Worm (Caenorhabditis elegans): ENCODE results near the gene sym-1.

sym-1 gene

ce11 chrX:14581429-14581828 lies at the start of gene sym-1:
Gene sym-1, plus strand, starts transcription at chrX:14581622.
- no peak for TF ChIP-seq unc-62 (GFP tag; optimal IDR thresholded peaks at IDR 0.05)

DNA sequence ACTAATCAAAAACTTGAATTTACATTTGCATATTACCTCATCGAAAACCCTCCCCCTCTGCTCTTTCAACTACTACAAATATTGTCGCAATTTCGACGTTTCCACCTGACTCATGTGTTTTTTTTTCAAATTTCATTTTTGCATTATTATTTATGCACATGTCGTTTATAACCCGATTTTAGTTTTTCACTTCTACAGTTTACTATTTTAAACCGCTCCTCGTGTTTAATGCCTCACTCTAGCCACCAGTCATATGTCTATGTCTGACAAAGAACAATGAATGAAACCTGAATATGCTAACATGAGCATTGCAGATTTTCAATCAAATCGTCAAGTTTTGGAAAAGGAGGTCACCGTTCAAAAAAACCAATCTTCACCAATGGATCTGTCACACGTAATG lies 47.3 kb upstream of the sym-1 start, which contains the start of gene T24C2.5:
TSS of gene T24C2.5 (plus strand) at position 301 of the 400 bp plus-strand sequence.
- TF ChIP-seq unc-62 (GFP tag; optimal IDR thresholded peaks at IDR 0.05): no peak

DNA sequence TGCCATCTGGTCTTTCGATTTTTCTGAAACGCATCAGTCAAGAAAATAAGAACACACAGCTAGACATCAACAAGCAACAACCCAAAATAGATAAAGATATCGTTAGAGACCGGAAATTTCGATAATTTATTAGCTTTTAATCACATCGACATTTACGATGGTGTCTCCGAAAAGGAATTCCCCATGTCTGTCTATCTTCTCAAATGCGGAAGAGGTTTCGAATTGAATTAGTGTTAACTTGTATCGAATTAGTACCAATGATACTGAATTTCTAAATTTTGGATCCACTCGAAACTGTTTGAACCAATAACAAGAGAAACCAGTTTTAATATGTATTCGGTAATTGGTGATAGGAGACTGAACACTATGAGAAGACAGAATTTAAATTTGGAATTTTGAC lies 46.8 kb upstream of the sym-1 start:
- no peak for TF ChIP-seq unc-62 (GFP tag; optimal IDR thresholded peaks at IDR 0.05)

DNA sequence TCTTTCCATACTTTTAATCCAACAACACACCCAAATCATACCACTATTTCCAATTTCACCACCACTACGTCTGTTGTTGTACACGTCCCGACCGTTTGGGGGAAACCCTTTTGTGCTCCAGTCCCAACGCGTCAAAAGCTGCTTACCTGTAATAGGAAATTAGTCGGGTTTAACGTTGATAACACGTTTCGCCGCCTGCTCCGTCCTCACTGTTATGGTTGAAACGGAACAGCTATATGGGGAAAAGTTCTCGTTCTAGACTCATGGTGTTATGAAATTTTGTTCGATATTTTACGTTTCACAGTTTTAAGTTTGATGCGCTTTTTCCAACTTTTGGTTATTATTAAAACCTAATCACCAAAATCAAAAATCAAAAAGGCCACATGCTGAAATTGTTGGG lies 45.5 kb upstream of the sym-1 start:
- TF ChIP-seq unc-62 (GFP tag; optimal IDR thresholded peaks at IDR 0.05): no peak

DNA sequence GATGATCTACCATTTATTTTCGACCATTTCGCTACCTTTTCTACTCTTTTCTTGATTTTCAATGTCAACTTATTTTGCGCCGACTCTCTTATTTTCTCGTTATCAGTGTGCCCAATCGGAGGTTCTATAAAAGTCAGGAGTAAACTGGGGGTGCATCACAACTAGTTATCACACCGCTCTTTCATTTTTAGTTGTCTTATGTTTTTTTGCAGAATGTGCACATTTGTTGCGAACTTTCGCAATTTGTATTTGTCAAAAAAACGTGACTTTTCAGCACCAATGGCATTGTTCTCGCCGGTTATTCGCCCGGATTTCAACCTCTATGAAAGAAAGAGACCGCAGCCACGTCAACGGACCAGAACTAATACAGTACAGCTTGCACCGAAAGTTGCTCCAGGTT lies 43.8 kb upstream of the sym-1 start:
- no peak for TF ChIP-seq unc-62 (GFP tag; optimal IDR thresholded peaks at IDR 0.05)

DNA sequence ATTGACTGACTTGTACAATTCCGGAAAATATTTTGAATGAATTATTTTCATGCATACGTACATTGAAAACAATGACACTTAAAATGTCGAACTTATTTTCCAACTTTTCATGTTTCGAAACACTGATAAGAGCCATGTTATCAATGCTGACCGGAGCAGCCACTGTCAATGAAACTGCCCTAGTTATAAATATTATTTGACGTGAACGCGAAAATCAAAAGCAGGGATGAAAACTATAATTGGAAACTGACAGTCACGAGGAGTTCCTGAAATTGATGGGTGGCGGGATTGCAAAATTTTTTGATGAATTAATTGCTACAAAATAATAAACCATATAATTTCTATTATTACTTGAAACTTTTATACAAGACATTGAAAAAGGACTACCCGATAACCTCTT lies 42.0 kb upstream of the sym-1 start:
- no peak for TF ChIP-seq unc-62 (GFP tag; optimal IDR thresholded peaks at IDR 0.05)

ce11 chrX:14541992-14542391 lies 39.4 kb upstream of the sym-1 start, which contains the start of gene fbxa-81:
Gene fbxa-81, minus strand, starts transcription at chrX:14542092.
- no peak for TF ChIP-seq unc-62 (GFP tag; optimal IDR thresholded peaks at IDR 0.05)

- TF ChIP-seq unc-62 (GFP tag; optimal IDR thresholded peaks at IDR 0.05): no peak
Observed at ce11 chrX:14543224-14543623, 38.2 kb upstream of the sym-1 start, which contains the start of gene T24C2.3. Gene T24C2.3, plus strand, starts transcription at chrX:14543524.

DNA sequence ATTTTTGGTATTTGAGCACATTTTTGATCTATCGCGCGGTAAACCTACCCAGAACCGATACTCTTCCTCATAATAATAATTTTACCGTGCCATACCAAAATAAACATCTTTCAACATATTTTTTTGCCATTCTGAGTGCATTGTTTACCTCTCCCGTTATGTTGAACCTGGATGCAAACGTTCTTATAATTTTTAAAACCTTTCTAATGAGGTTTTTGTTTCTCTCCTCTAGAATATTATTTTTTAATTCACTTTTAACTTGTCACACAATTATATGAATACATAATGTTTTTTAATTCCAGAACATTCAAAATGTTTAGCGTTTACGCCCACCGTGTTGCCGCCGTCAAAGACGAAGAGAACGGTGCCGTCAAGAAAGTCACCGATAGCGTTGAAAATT lies 35.9 kb upstream of the sym-1 start, which contains the start of gene enri-2:
TSS of gene enri-2 (plus strand) at position 301 of the 400 bp plus-strand sequence.
- TF ChIP-seq unc-62 (GFP tag; optimal IDR thresholded peaks at IDR 0.05): no peak

- no peak for TF ChIP-seq unc-62 (GFP tag; optimal IDR thresholded peaks at IDR 0.05)
Observed at ce11 chrX:14549709-14550199, 31.7 kb upstream of the sym-1 start, which contains the start of gene ram-5. Gene ram-5, plus strand, starts transcription at chrX:14550149.

ce11 chrX:14556403-14556802 lies 25.0 kb upstream of the sym-1 start:
- TF ChIP-seq unc-62 (GFP tag; optimal IDR thresholded peaks at IDR 0.05): no peak

DNA sequence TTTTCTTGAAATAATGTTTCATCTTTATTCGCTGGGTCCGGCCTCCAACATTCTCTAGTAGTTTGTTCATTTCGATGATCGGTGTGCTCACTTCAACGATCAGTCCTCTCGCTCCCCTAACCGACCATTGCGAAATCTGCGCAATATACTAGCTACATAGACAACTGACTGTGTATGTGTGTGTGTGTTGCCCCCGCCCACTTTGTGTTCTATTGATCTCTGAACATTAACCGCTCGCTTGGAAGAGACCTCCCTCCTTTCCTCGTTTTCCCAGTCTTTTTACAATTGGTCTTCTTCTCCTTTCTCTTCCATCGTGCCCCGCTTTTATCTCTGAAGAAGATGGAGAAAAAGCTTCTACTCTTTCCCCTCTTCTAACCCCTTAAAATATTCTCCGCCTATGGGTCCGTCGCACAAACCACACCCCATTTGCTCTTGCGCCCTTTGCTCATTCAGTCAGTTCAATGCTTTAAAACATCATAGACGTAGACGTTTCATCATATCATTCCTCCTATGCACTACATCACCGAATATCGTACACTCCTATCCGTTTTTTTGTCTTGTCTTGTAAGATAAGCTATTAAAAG lies 24.0 kb upstream of the sym-1 start:
- TF ChIP-seq unc-62 (GFP tag; optimal IDR thresholded peaks at IDR 0.05): no peak

ce11 chrX:14557936-14558554 lies 23.4 kb upstream of the sym-1 start, which contains the start of gene nhr-3:
Gene nhr-3, plus strand, starts transcription at chrX:14558504.
- no peak for TF ChIP-seq unc-62 (GFP tag; optimal IDR thresholded peaks at IDR 0.05)

DNA sequence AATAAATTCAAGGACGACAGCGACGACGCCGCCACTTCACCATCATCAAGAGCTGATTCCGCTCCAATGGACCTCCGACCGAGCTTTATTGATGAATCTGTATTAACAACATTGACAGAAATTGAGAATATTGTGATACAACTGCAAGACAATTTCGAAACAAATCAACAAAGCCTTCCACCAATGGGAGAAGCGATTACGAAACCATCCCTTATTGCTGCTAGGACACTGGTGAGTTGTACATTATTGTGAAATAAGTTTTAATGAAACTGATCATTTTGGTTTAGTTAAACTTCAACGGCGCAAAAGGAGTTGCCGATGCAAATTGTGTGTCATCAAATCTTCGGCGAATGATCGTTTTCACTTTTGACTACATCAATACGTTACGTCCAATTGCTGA lies 22.3 kb upstream of the sym-1 start:
- no peak for TF ChIP-seq unc-62 (GFP tag; optimal IDR thresholded peaks at IDR 0.05)

ce11 chrX:14559519-14560296 lies 21.7 kb upstream of the sym-1 start:
- TF ChIP-seq unc-62 (GFP tag; optimal IDR thresholded peaks at IDR 0.05): no peak

ce11 chrX:14560297-14560680 lies 21.1 kb upstream of the sym-1 start:
- TF ChIP-seq unc-62 (GFP tag; optimal IDR thresholded peaks at IDR 0.05): peak; percentile 47
